Fruit fly (Drosophila melanogaster) whole organism, embryonic: ENCODE data around the gene Alg2.

ENCODE experiments used
- CG10462 ChIP-seq: fragments of 200-800 bp; sonication (Bioruptor generic); optimal IDR thresholded peaks from 2 replicates; lab custom pipeline; 2016; ENCODE audit warnings: missing biosample characterization, missing genetic modification characterization
- CG10543 ChIP-seq: fragments of 200-800 bp; sonication (Bioruptor generic); optimal IDR thresholded peaks from 3 replicates; lab custom pipeline; 2017; ENCODE audit warnings: missing biosample characterization, mild to moderate bottlenecking, missing genetic modification characterization, moderate library complexity
- CG11504 ChIP-seq: fragments of 200-800 bp; sonication (Bioruptor generic); optimal IDR thresholded peaks from 3 replicates; lab custom pipeline; 2019; ENCODE audit warnings: missing biosample characterization, mild to moderate bottlenecking, missing genetic modification characterization, moderate library complexity
- CG13296 ChIP-seq: fragments of 200-800 bp; sonication (Bioruptor generic); optimal IDR thresholded peaks from 3 replicates; lab custom pipeline; 2018; ENCODE audit warnings: missing biosample characterization, mild to moderate bottlenecking, missing genetic modification characterization
- CG14667 ChIP-seq: fragments of 200-800 bp; sonication (Bioruptor generic); IDR thresholded peaks from 2 replicates; pipeline ENCODE4 v1.3.6; 2022; ENCODE audit warnings: missing biosample characterization, missing genetic modification characterization
- CG15269 ChIP-seq: fragments of 200-800 bp; sonication (Bioruptor generic); optimal IDR thresholded peaks from 2 replicates; lab custom pipeline; 2018; ENCODE audit warnings: missing biosample characterization, mild to moderate bottlenecking, missing genetic modification characterization, moderate library complexity
- CG15479 ChIP-seq: fragments of 200-800 bp; sonication (Bioruptor generic); optimal IDR thresholded peaks from 3 replicates; lab custom pipeline; 2019; ENCODE audit warnings: missing biosample characterization, mild to moderate bottlenecking, missing genetic modification characterization, moderate library complexity
- CG1603 ChIP-seq: fragments of 200-800 bp; sonication (Bioruptor generic); optimal IDR thresholded peaks from 2 replicates; lab custom pipeline; 2019; ENCODE audit warnings: missing biosample characterization, mild to moderate bottlenecking, missing genetic modification characterization, moderate library complexity
- CG17186 ChIP-seq: fragments of 200-800 bp; sonication (Bioruptor generic); optimal IDR thresholded peaks from 3 replicates; lab custom pipeline; 2017; ENCODE audit warnings: missing biosample characterization, missing genetic modification reagents, missing genetic modification characterization
- CG17361 ChIP-seq: fragments of 200-800 bp; sonication (Bioruptor generic); IDR thresholded peaks from 3 replicates; pipeline ENCODE4 v1.3.6; 2022; ENCODE audit warnings: missing biosample characterization, missing genetic modification characterization
- CG2202 ChIP-seq: fragments of 200-800 bp; sonication (Bioruptor generic); optimal IDR thresholded peaks from 2 replicates; lab custom pipeline; 2018; ENCODE audit warnings: missing biosample characterization, mild to moderate bottlenecking, missing genetic modification characterization
- CG2889 ChIP-seq: fragments of 200-800 bp; sonication (Bioruptor generic); IDR thresholded peaks from 3 replicates; pipeline ENCODE4 v1.3.6; 2022; ENCODE audit warnings: missing biosample characterization, missing genetic modification characterization
- CG31388 ChIP-seq: fragments of 200-800 bp; sonication (Bioruptor generic); optimal IDR thresholded peaks from 2 replicates; lab custom pipeline; 2016; ENCODE audit warnings: missing biosample characterization, missing genetic modification characterization
- CG3407 ChIP-seq: fragments of 200-800 bp; sonication (Bioruptor generic); optimal IDR thresholded peaks from 2 replicates; lab custom pipeline; 2018; ENCODE audit warnings: missing biosample characterization, mild to moderate bottlenecking, missing genetic modification characterization
- CG3726 ChIP-seq: fragments of 200-800 bp; sonication (Bioruptor generic); IDR thresholded peaks from 3 replicates; pipeline ENCODE4, ENCODE4 v1.3.6; 2022; ENCODE audit warnings: missing biosample characterization, missing genetic modification characterization
- CG5245 ChIP-seq: fragments of 200-800 bp; sonication (Bioruptor generic); optimal IDR thresholded peaks from 3 replicates; lab custom pipeline; 2016; ENCODE audit warnings: missing biosample characterization, missing genetic modification characterization
- CG6272 ChIP-seq: fragments of 200-800 bp; sonication (Bioruptor generic); IDR thresholded peaks from 2 replicates; pipeline ENCODE4 v1.3.6; 2022; ENCODE audit warnings: missing biosample characterization, missing genetic modification characterization
- CG6854 ChIP-seq: fragments of 200-800 bp; sonication (Bioruptor generic); optimal IDR thresholded peaks from 3 replicates; lab custom pipeline; 2017; ENCODE audit warnings: missing biosample characterization, mild to moderate bottlenecking, missing genetic modification characterization
- CG7372 ChIP-seq: fragments of 200-800 bp; sonication (Bioruptor generic); IDR thresholded peaks from 2 replicates; pipeline ENCODE4 v1.3.6; 2022; ENCODE audit warnings: missing biosample characterization, missing genetic modification characterization
- CG7556 ChIP-seq: fragments of 200-800 bp; sonication (Bioruptor generic); optimal IDR thresholded peaks from 2 replicates; lab custom pipeline; 2017; ENCODE audit warnings: missing biosample characterization, mild to moderate bottlenecking, missing genetic modification characterization
- CG7928 ChIP-seq: fragments of 200-800 bp; sonication (Bioruptor generic); optimal IDR thresholded peaks from 2 replicates; lab custom pipeline; 2017; ENCODE audit warnings: missing biosample characterization, mild to moderate bottlenecking, missing genetic modification characterization
- CG9215 ChIP-seq: fragments of 200-800 bp; sonication (Bioruptor generic); IDR thresholded peaks from 2 replicates; pipeline ENCODE4 v1.3.6; 2022; ENCODE audit warnings: missing biosample characterization, missing genetic modification characterization
- Chrac-16 ChIP-seq: fragments of 200-800 bp; sonication (Bioruptor generic); optimal IDR thresholded peaks from 3 replicates; lab custom pipeline; 2016; ENCODE audit warnings: missing biosample characterization, missing genetic modification characterization
- Dref ChIP-seq: fragments of 200-800 bp; sonication (Bioruptor generic); IDR thresholded peaks from 2 replicates; pipeline ENCODE4 v1.3.6; 2022; ENCODE audit warnings: missing biosample characterization, missing genetic modification characterization
- E2f2 ChIP-seq: fragments of 200-800 bp; sonication (Bioruptor generic); IDR thresholded peaks from 2 replicates; pipeline ENCODE4 v1.3.6; 2022; ENCODE audit warnings: missing biosample characterization, missing genetic modification characterization
- ERR ChIP-seq: fragments of 200-800 bp; sonication (Bioruptor generic); optimal IDR thresholded peaks from 2 replicates; lab custom pipeline; 2016; ENCODE audit warnings: missing biosample characterization, missing genetic modification characterization
- Ets65A ChIP-seq: fragments of 200-800 bp; sonication (Bioruptor generic); peaks from one replicate; lab custom pipeline; 2016; ENCODE audit warnings: missing biosample characterization, missing genetic modification characterization
- Fer1 ChIP-seq: fragments of 200-800 bp; sonication (Bioruptor generic); optimal IDR thresholded peaks from 2 replicates; lab custom pipeline; 2017; ENCODE audit warnings: missing biosample characterization, mild to moderate bottlenecking, missing genetic modification characterization
- Fer2 ChIP-seq: fragments of 200-800 bp; sonication (Bioruptor generic); optimal IDR thresholded peaks from 2 replicates; lab custom pipeline; 2018; ENCODE audit warnings: missing biosample characterization, mild to moderate bottlenecking, missing genetic modification characterization, moderate library complexity
- Hey ChIP-seq: fragments of 200-800 bp; sonication (Bioruptor generic); optimal IDR thresholded peaks from 3 replicates; lab custom pipeline; 2018; ENCODE audit warnings: missing biosample characterization, mild to moderate bottlenecking, missing genetic modification characterization
- Hr3 ChIP-seq: fragments of 200-800 bp; sonication (Bioruptor generic); optimal IDR thresholded peaks from 3 replicates; lab custom pipeline; 2016; ENCODE audit warnings: missing biosample characterization, missing genetic modification characterization
- Mes4 ChIP-seq: fragments of 200-800 bp; sonication (Bioruptor generic); optimal IDR thresholded peaks from 2 replicates; lab custom pipeline; 2016; ENCODE audit warnings: missing biosample characterization, missing genetic modification characterization
- NK7.1 ChIP-seq: fragments of 200-800 bp; sonication (Bioruptor generic); optimal IDR thresholded peaks from 3 replicates; lab custom pipeline; 2016; ENCODE audit warnings: missing biosample characterization, missing genetic modification characterization
- Side ChIP-seq: fragments of 200-800 bp; sonication (Bioruptor generic); optimal IDR thresholded peaks from 2 replicates; lab custom pipeline; 2016; ENCODE audit warnings: missing biosample characterization, missing genetic modification characterization
- Xrp1 ChIP-seq: fragments of 200-800 bp; sonication (Bioruptor generic); IDR thresholded peaks from 2 replicates; pipeline ENCODE4 v1.3.6; 2022; ENCODE audit warnings: missing biosample characterization, missing genetic modification characterization
- YL-1 ChIP-seq: fragments of 200-800 bp; sonication (Bioruptor generic); optimal IDR thresholded peaks from 3 replicates; lab custom pipeline; 2017; ENCODE audit warnings: missing biosample characterization, mild to moderate bottlenecking, missing genetic modification characterization
- bcd ChIP-seq: fragments of 200-800 bp; sonication (Bioruptor generic); optimal IDR thresholded peaks from 2 replicates; lab custom pipeline; 2017; ENCODE audit warnings: missing biosample characterization, mild to moderate bottlenecking, missing genetic modification characterization
- chif ChIP-seq, 2 experiments: fragments of 200-800 bp; sonication (Bioruptor generic); optimal IDR thresholded peaks; 3 replicates each; lab custom pipeline; 2016; ENCODE audit warnings: missing biosample characterization in 2 of 2, missing genetic modification characterization in 2 of 2
- chn ChIP-seq: fragments of 200-800 bp; sonication (Bioruptor generic); optimal IDR thresholded peaks from 2 replicates; lab custom pipeline; 2016; ENCODE audit warnings: missing biosample characterization, missing genetic modification characterization
- da ChIP-seq: fragments of 200-800 bp; sonication (Bioruptor generic); optimal IDR thresholded peaks from 2 replicates; lab custom pipeline; 2016; ENCODE audit warnings: missing biosample characterization, missing genetic modification characterization
- her ChIP-seq: fragments of 200-800 bp; sonication (Bioruptor generic); optimal IDR thresholded peaks from 2 replicates; lab custom pipeline; 2016; ENCODE audit warnings: missing biosample characterization, missing genetic modification characterization
- klu ChIP-seq: fragments of 200-800 bp; sonication (Bioruptor generic); IDR thresholded peaks from 2 replicates; pipeline ENCODE4 v1.3.6; 2022; ENCODE audit warnings: missing biosample characterization, missing genetic modification characterization
- lbe ChIP-seq: fragments of 200-800 bp; sonication (Bioruptor generic); optimal IDR thresholded peaks from 2 replicates; lab custom pipeline; 2016; ENCODE audit warnings: missing biosample characterization, mild to moderate bottlenecking, missing genetic modification characterization
- nom ChIP-seq: fragments of 200-800 bp; sonication (Bioruptor generic); optimal IDR thresholded peaks from 2 replicates; lab custom pipeline; 2017; ENCODE audit warnings: missing biosample characterization, missing genetic modification characterization, mild to moderate bottlenecking, moderate library complexity, missing genetic modification reagents
- org-1 ChIP-seq: fragments of 200-800 bp; sonication (Bioruptor generic); optimal IDR thresholded peaks from 2 replicates; lab custom pipeline; 2017; ENCODE audit warnings: missing biosample characterization, missing genetic modification characterization
- rib ChIP-seq: fragments of 200-800 bp; sonication (Bioruptor generic); IDR thresholded peaks from 2 replicates; pipeline ENCODE4 v1.3.6; 2022; ENCODE audit warnings: missing biosample characterization, missing genetic modification characterization
- schlank ChIP-seq: fragments of 200-800 bp; sonication (Bioruptor generic); optimal IDR thresholded peaks from 2 replicates; lab custom pipeline; 2018; ENCODE audit warnings: missing biosample characterization, mild to moderate bottlenecking, missing genetic modification characterization
- sim ChIP-seq: fragments of 200-800 bp; sonication (Bioruptor generic); IDR thresholded peaks from 2 replicates; pipeline ENCODE4 v1.3.6; 2022; ENCODE audit warnings: missing biosample characterization, missing genetic modification characterization
- so ChIP-seq: fragments of 200-800 bp; sonication (Bioruptor generic); IDR thresholded peaks from 3 replicates; pipeline ENCODE4 v1.3.6; 2022; ENCODE audit warnings: missing biosample characterization, missing genetic modification characterization
- sob ChIP-seq: fragments of 200-800 bp; sonication (Bioruptor generic); IDR thresholded peaks from 2 replicates; pipeline ENCODE4 v1.3.6; 2022; ENCODE audit warnings: missing biosample characterization, missing genetic modification characterization
- sr ChIP-seq: fragments of 200-800 bp; sonication (Bioruptor generic); IDR thresholded peaks from 3 replicates; pipeline ENCODE4 v1.3.6; 2022; ENCODE audit warnings: missing biosample characterization, missing genetic modification characterization
- vnd ChIP-seq: fragments of 200-800 bp; sonication (Bioruptor generic); IDR thresholded peaks from 3 replicates; pipeline ENCODE4 v1.3.6; 2022; ENCODE audit warnings: missing biosample characterization, missing genetic modification characterization; ENCODE audit not compliant: partially characterized antibody

Alg2 gene

dm6 chr3L:3179474-3179873, 35.9 kb downstream of the Alg2 start (continued):
- TF ChIP-seq Fer1 (GFP tag; lab: Kevin White, UChicago), result no peak
- TF ChIP-seq her (GFP tag; lab: Kevin White, UChicago), result peak; percentile 76
- TF ChIP-seq Hr3 (GFP tag; lab: Kevin White, UChicago), result peak; percentile 62
- TF ChIP-seq chif (GFP tag; optimal IDR thresholded peaks at IDR 0.05; lab: Kevin White, UChicago), result peak; percentile 69 to 87
- TF ChIP-seq NK7.1, result peak; percentile 78
- 0 out of 2 replicates have a peak, but pooled peaks have one; percentile 40 for TF ChIP-seq rib (GFP tag; lab: Robert Waterston, UW)
- no peak; the same call in 2 of the 3 replicates for TF ChIP-seq CG17361 (GFP tag; lab: Robert Waterston, UW)
- TF ChIP-seq Fer2 (tag; lab: Kevin White, UChicago), result peak; percentile 45
- TF ChIP-seq CG7928 (GFP tag; lab: Kevin White, UChicago), result peak; percentile 51
- TF ChIP-seq CG7372 (GFP tag; lab: Robert Waterston, UW), result peak; percentile 81
- TF ChIP-seq CG9215 (GFP tag; lab: Robert Waterston, UW), result peak; percentile 81
- peak; percentile 68 for TF ChIP-seq schlank
- peak; percentile 62 for TF ChIP-seq klu (GFP tag; lab: Robert Waterston, UW)
- peak; percentile 96 for TF ChIP-seq Xrp1
- peak; percentile 88 for TF ChIP-seq bcd (GFP tag; lab: Kevin White, UChicago)
- TF ChIP-seq CG6854 (GFP tag; lab: Kevin White, UChicago), result peak; percentile 82
- TF ChIP-seq Dref, result no peak
- peak; percentile 44 for TF ChIP-seq CG31388 (GFP tag; lab: Kevin White, UChicago)
- peak; percentile 88 for TF ChIP-seq lbe
- peak; percentile 66 for TF ChIP-seq CG3407 (GFP tag; lab: Kevin White, UChicago)
- TF ChIP-seq CG2202 (tag; lab: Kevin White, UChicago), result peak; percentile 74
- no peak for TF ChIP-seq CG11504 (tag; lab: Kevin White, UChicago)
- peak; percentile 70; the same call in 2 of the 3 replicates for TF ChIP-seq so (GFP tag; lab: Robert Waterston, UW)
- TF ChIP-seq chn (GFP tag; lab: Kevin White, UChicago), result peak; percentile 79
- TF ChIP-seq nom (GFP tag; lab: Kevin White, UChicago), result peak; percentile 86
- peak; percentile 89 for TF ChIP-seq sob
- peak; percentile 60 for TF ChIP-seq Mes4 (GFP tag; lab: Kevin White, UChicago)
- TF ChIP-seq CG5245 (GFP tag; lab: Kevin White, UChicago), result peak; percentile 84
- TF ChIP-seq CG14667 (GFP tag; lab: Robert Waterston, UW), result peak; percentile 75
- peak; percentile 91 for TF ChIP-seq CG15269
- TF ChIP-seq CG10543 (GFP tag; lab: Kevin White, UChicago), result peak; percentile 26
- TF ChIP-seq E2f2, result peak; percentile 65
- TF ChIP-seq CG7556, result peak; percentile 88
- TF ChIP-seq Ets65A (GFP tag; lab: Kevin White, UChicago), result peak; percentile 86
- TF ChIP-seq org-1 (GFP tag; lab: Kevin White, UChicago), result peak; percentile 83
- peak; percentile 46; the same call in 1 of the 3 replicates for TF ChIP-seq sr (GFP tag; lab: Robert Waterston, UW)
- TF ChIP-seq CG13296 (GFP tag; lab: Kevin White, UChicago), result peak; percentile 91
- TF ChIP-seq CG3726 (GFP tag; lab: Robert Waterston, UW), result peak; percentile 85
- TF ChIP-seq da, result no peak
- no peak for TF ChIP-seq CG15479 (GFP tag; lab: Kevin White, UChicago)
- no peak for TF ChIP-seq vnd (GFP tag; lab: Robert Waterston, UW)
- peak; percentile 90 for TF ChIP-seq CG1603
- TF ChIP-seq CG17186, result peak; percentile 18
- peak; percentile 78 for TF ChIP-seq sim (GFP tag; lab: Robert Waterston, UW)
- TF ChIP-seq Side (GFP tag; lab: Kevin White, UChicago), result peak; percentile 86
- peak; percentile 42 for TF ChIP-seq YL-1 (GFP tag; lab: Kevin White, UChicago)
- peak; percentile 48; the same call in 1 of the 3 replicates for TF ChIP-seq CG2889 (GFP tag; lab: Robert Waterston, UW)
- TF ChIP-seq Chrac-16 (GFP tag; lab: Kevin White, UChicago), result peak; percentile 81
- peak; percentile 64 for TF ChIP-seq CG10462 (GFP tag; lab: Kevin White, UChicago)
- TF ChIP-seq CG6272, result peak; percentile 75
- TF ChIP-seq ERR (GFP tag; lab: Kevin White, UChicago), result peak; percentile 62
- TF ChIP-seq Hey, result no peak
